Worm (Caenorhabditis elegans) whole organism, young adult: Measurements from ENCODE around the gene ZK809.5.
A peak's percentile ranks its signal among the peaks of the same experiment; 100 is the strongest.

Experiments used
- C06A6.2 ChIP-seq: fragments of 200-800 bp; sonication (Bioruptor generic); conservative IDR thresholded peaks from 2 replicates; pipeline ENCODE4 v1.3.6; 2022; ENCODE audit warnings: missing genetic modification characterization, missing compliant biosample characterization
- F52B5.7 ChIP-seq: sonication (generic microtip); optimal IDR thresholded peaks from 2 replicates; lab custom pipeline; 2016; ENCODE audit warnings: mild to moderate bottlenecking, missing genetic modification characterization, missing compliant biosample characterization
- F55B11.4 ChIP-seq: sonication (generic microtip); optimal IDR thresholded peaks from 2 replicates; lab custom pipeline; 2016; ENCODE audit warnings: missing compliant biosample characterization, missing genetic modification characterization, borderline replicate concordance; ENCODE audit not compliant: insufficient read depth
- K12H6.12 ChIP-seq: fragments of 200-800 bp; sonication (Bioruptor generic); optimal IDR thresholded peaks from 2 replicates; lab custom pipeline; 2018; ENCODE audit warnings: mild to moderate bottlenecking, missing genetic modification characterization, missing compliant biosample characterization
- Y67H2A.10 ChIP-seq: fragments of 200-800 bp; sonication (Bioruptor generic); conservative IDR thresholded peaks from 2 replicates; pipeline ENCODE4 v1.3.6; 2022; ENCODE audit warnings: missing genetic modification reagents, missing genetic modification characterization, missing compliant biosample characterization
- ZK185.1 ChIP-seq: sonication (generic microtip); optimal IDR thresholded peaks from 2 replicates; lab custom pipeline; 2016; ENCODE audit warnings: mild to moderate bottlenecking, missing genetic modification characterization, missing compliant biosample characterization; ENCODE audit not compliant: poor library complexity, severe bottlenecking
- bed-2 ChIP-seq: fragments of 200-800 bp; sonication (Bioruptor generic); IDR thresholded peaks from 2 replicates; pipeline ENCODE4 v1.3.6; 2022; ENCODE audit warnings: missing genetic modification reagents, missing genetic modification characterization, missing compliant biosample characterization
- cebp-1 ChIP-seq, 2 experiments: fragments of 200-800 bp in 1 of 2; sonication (Bioruptor generic) in 1 of 2; sonication (generic microtip) in 1 of 2; IDR thresholded peaks in 1 of 2; optimal IDR thresholded peaks in 1 of 2; 2 replicates each; pipeline versions ENCODE4 v1.3.6 to Lab custom; 2017 to 2022; ENCODE audit warnings: missing compliant biosample characterization in 2 of 2, missing genetic modification characterization in 2 of 2, mild to moderate bottlenecking in 1 of 2, missing genetic modification reagents in 1 of 2, moderate library complexity in 1 of 2
- cebp-2 ChIP-seq: fragments of 200-800 bp; sonication (Bioruptor generic); IDR thresholded peaks from 2 replicates; pipeline ENCODE4 v1.3.6; 2022; ENCODE audit warnings: missing genetic modification characterization, missing compliant biosample characterization
- chd-7 ChIP-seq: sonication (generic microtip); optimal IDR thresholded peaks from 2 replicates; lab custom pipeline; 2016; ENCODE audit warnings: mild to moderate bottlenecking, missing genetic modification characterization, moderate library complexity, missing compliant biosample characterization
- die-1 ChIP-seq: sonication (generic microtip); optimal IDR thresholded peaks from 2 replicates; lab custom pipeline; 2016; ENCODE audit warnings: missing genotype, mild to moderate bottlenecking, missing genetic modification characterization, missing compliant biosample characterization
- ekl-4 ChIP-seq: fragments of 200-800 bp; sonication (Bioruptor generic); IDR thresholded peaks from 2 replicates; pipeline ENCODE4 v1.3.6; 2022; ENCODE audit warnings: missing genetic modification reagents, missing genetic modification characterization, missing compliant biosample characterization
- gei-17 ChIP-seq: fragments of 200-800 bp; sonication (Bioruptor generic); optimal IDR thresholded peaks from 2 replicates; lab custom pipeline; 2018; ENCODE audit warnings: mild to moderate bottlenecking, missing genetic modification characterization, missing compliant biosample characterization
- hmg-1.2 ChIP-seq: fragments of 200-800 bp; sonication (Bioruptor generic); IDR thresholded peaks from 2 replicates; pipeline ENCODE4 v1.3.6; 2022; ENCODE audit warnings: missing genetic modification reagents, missing genetic modification characterization, missing compliant biosample characterization
- hrde-1 ChIP-seq: sonication (generic microtip); optimal IDR thresholded peaks from 2 replicates; lab custom pipeline; 2016; ENCODE audit warnings: missing genetic modification characterization, mild to moderate bottlenecking, missing compliant biosample characterization, moderate library complexity, missing genotype, missing genetic modification reagents, borderline replicate concordance
- let-526 ChIP-seq: fragments of 200-800 bp; sonication (Bioruptor generic); IDR thresholded peaks from 2 replicates; pipeline ENCODE4 v1.3.6; 2022; ENCODE audit warnings: missing genetic modification reagents, missing genetic modification characterization, missing compliant biosample characterization
- let-607 ChIP-seq, 2 experiments: fragments of 200-800 bp in 1 of 2; sonication (Bioruptor generic) in 1 of 2; sonication (generic microtip) in 1 of 2; optimal IDR thresholded peaks; 2 replicates each; lab custom pipeline; 2016 to 2018; ENCODE audit warnings: mild to moderate bottlenecking in 2 of 2, missing compliant biosample characterization in 2 of 2, missing genetic modification characterization in 2 of 2, moderate library complexity in 2 of 2, missing genotype in 1 of 2
- lin-26 ChIP-seq: fragments of 200-800 bp; sonication (Bioruptor generic); IDR thresholded peaks from 2 replicates; pipeline ENCODE4 v1.3.6; 2022; ENCODE audit warnings: missing genetic modification reagents, missing genetic modification characterization, missing compliant biosample characterization
- lin-35 ChIP-seq, 3 experiments: fragments of 150-350 bp in 2 of 3; sonication (generic microtip) in 1 of 3; optimal IDR thresholded peaks; 2 replicates each; lab custom pipeline; 2014 to 2018; ENCODE audit warnings: missing biosample characterization in 3 of 3, missing genetic modification characterization in 3 of 3, missing genetic modification reagents in 3 of 3
- lin-54 ChIP-seq: fragments of 200-800 bp; sonication (Bioruptor generic); optimal IDR thresholded peaks from 2 replicates; lab custom pipeline; 2018; ENCODE audit warnings: mild to moderate bottlenecking, missing genetic modification characterization, missing compliant biosample characterization
- lsl-1 ChIP-seq: fragments of 200-800 bp; sonication (Bioruptor generic); optimal IDR thresholded peaks from 2 replicates; lab custom pipeline; 2018; ENCODE audit warnings: mild to moderate bottlenecking, missing genetic modification characterization, moderate library complexity, missing compliant biosample characterization
- lsy-27 ChIP-seq: sonication (generic microtip); optimal IDR thresholded peaks from 2 replicates; lab custom pipeline; 2017; ENCODE audit warnings: missing genetic modification characterization, mild to moderate bottlenecking, missing compliant biosample characterization, antibody characterized with exemption, missing genotype, borderline replicate concordance; ENCODE audit not compliant: insufficient read depth
- madf-6 ChIP-seq: fragments of 200-800 bp; sonication (Bioruptor generic); IDR thresholded peaks from 2 replicates; pipeline ENCODE4 v1.3.6; 2022; ENCODE audit warnings: missing genetic modification reagents, missing genetic modification characterization, missing compliant biosample characterization
- nfyb-1 ChIP-seq: fragments of 200-800 bp; sonication (Bioruptor generic); IDR thresholded peaks from 2 replicates; pipeline ENCODE4 v1.3.6; 2022; ENCODE audit warnings: missing genetic modification reagents, missing genetic modification characterization, missing compliant biosample characterization
- nhr-120 ChIP-seq: fragments of 200-800 bp; sonication (Bioruptor generic); IDR thresholded peaks from 2 replicates; pipeline ENCODE4 v1.3.6; 2022; ENCODE audit warnings: missing genetic modification characterization, missing compliant biosample characterization
- nhr-90 ChIP-seq: sonication (generic microtip); optimal IDR thresholded peaks from 2 replicates; lab custom pipeline; 2016; ENCODE audit warnings: missing genotype, mild to moderate bottlenecking, missing genetic modification characterization, missing compliant biosample characterization
- pbrm-1 ChIP-seq: fragments of 200-800 bp; sonication (Bioruptor generic); IDR thresholded peaks from 2 replicates; pipeline ENCODE4 v1.3.6; 2022; ENCODE audit warnings: missing genetic modification reagents, missing genetic modification characterization, missing compliant biosample characterization
- rcor-1 ChIP-seq: fragments of 200-800 bp; sonication (Bioruptor generic); IDR thresholded peaks from 2 replicates; pipeline ENCODE4 v1.3.6; 2022; ENCODE audit warnings: missing genetic modification reagents, missing genetic modification characterization, missing compliant biosample characterization
- rpc-1 ChIP-seq, 2 experiments: fragments of 150-350 bp in 1 of 2; sonication (generic microtip) in 1 of 2; optimal IDR thresholded peaks; 2 replicates each; lab custom pipeline; 2014 to 2018; ENCODE audit warnings: missing biosample characterization in 1 of 2, missing genetic modification characterization in 1 of 2, missing genetic modification reagents in 1 of 2, missing genotype in 1 of 2
- sdz-38 ChIP-seq: sonication (generic microtip); optimal IDR thresholded peaks from 2 replicates; lab custom pipeline; 2016; ENCODE audit warnings: missing genotype, missing genetic modification characterization, missing compliant biosample characterization
- sea-2 ChIP-seq: fragments of 200-800 bp; sonication (Bioruptor generic); IDR thresholded peaks from 2 replicates; pipeline ENCODE4 v1.3.6; 2022; ENCODE audit warnings: missing genetic modification characterization, missing compliant biosample characterization
- snpc-1.1 ChIP-seq: sonication (generic microtip); optimal IDR thresholded peaks from 2 replicates; lab custom pipeline; 2017; ENCODE audit warnings: missing genetic modification characterization, mild to moderate bottlenecking, missing compliant biosample characterization, antibody characterized with exemption, moderate library complexity, missing genotype, missing genetic modification reagents; ENCODE audit not compliant: insufficient read depth
- snpc-3.4 ChIP-seq: sonication (generic microtip); optimal IDR thresholded peaks from 2 replicates; lab custom pipeline; 2017; ENCODE audit warnings: missing genetic modification characterization, mild to moderate bottlenecking, missing compliant biosample characterization, antibody characterized with exemption, moderate library complexity, missing genotype, missing genetic modification reagents
- sptf-2 ChIP-seq: fragments of 200-800 bp; sonication (Bioruptor generic); optimal IDR thresholded peaks from 2 replicates; lab custom pipeline; 2018; ENCODE audit warnings: mild to moderate bottlenecking, missing genetic modification characterization, missing compliant biosample characterization
- tbp1 ChIP-seq: fragments of 200-800 bp; sonication (Bioruptor generic); optimal IDR thresholded peaks from 2 replicates; lab custom pipeline; 2018; ENCODE audit warnings: mild to moderate bottlenecking, missing genetic modification characterization, missing compliant biosample characterization
- unc-130 ChIP-seq: sonication (generic microtip); optimal IDR thresholded peaks from 2 replicates; lab custom pipeline; 2016; ENCODE audit warnings: missing genetic modification reagents, missing genetic modification characterization, missing compliant biosample characterization
- xnd-1 ChIP-seq: sonication (generic microtip); optimal IDR thresholded peaks from 2 replicates; lab custom pipeline; 2016; ENCODE audit warnings: missing genotype, missing genetic modification reagents, missing genetic modification characterization, missing compliant biosample characterization
- zfh-2 ChIP-seq: fragments of 200-800 bp; sonication (Bioruptor generic); conservative IDR thresholded peaks from 2 replicates; pipeline ENCODE4 v1.3.6; 2022; ENCODE audit warnings: missing genetic modification reagents, missing genetic modification characterization, missing compliant biosample characterization
- ztf-22 ChIP-seq: fragments of 200-800 bp; sonication (Bioruptor generic); optimal IDR thresholded peaks from 2 replicates; lab custom pipeline; 2018; ENCODE audit warnings: mild to moderate bottlenecking, missing genetic modification characterization, moderate library complexity, missing compliant biosample characterization
- ztf-25 ChIP-seq: fragments of 200-800 bp; sonication (Bioruptor generic); IDR thresholded peaks from 2 replicates; pipeline ENCODE4 v1.3.6; 2022; ENCODE audit warnings: missing genetic modification reagents, missing genetic modification characterization, missing compliant biosample characterization
- ztf-26 ChIP-seq: sonication (generic microtip); optimal IDR thresholded peaks from 2 replicates; lab custom pipeline; 2017; ENCODE audit warnings: missing genetic modification characterization, missing compliant biosample characterization

ZK809.5 gene

ce11 chrIV:11692071-11692673 is 35.6 kb downstream of the ZK809.5 start (continued):
- TF ChIP-seq pbrm-1 (GFP tag; lab: Robert Waterston, UW) (peak; percentile 42; the same call in 1 of the 2 replicates), snpc-3.4 (tag; lab: Kevin White, UChicago) (no peak), hrde-1 (no peak), F52B5.7 (tag; lab: Kevin White, UChicago) (no peak), K12H6.12 (tag; lab: Kevin White, UChicago) (peak; percentile 66), cebp-2 (GFP tag; lab: Robert Waterston, UW) (no peak), rcor-1 (GFP tag; lab: Robert Waterston, UW) (0 out of 2 replicates have a peak, but pooled peaks have one; percentile 23), ztf-26 (tag; lab: Kevin White, UChicago) (peak; percentile 55), nfyb-1 (GFP tag; lab: Robert Waterston, UW) (peak; percentile 49; the same call in 1 of the 2 replicates), bed-2 (no peak), ztf-22 (peak; percentile 79), zfh-2 (GFP tag; lab: Robert Waterston, UW) (peak; percentile 89), Y67H2A.10 (GFP tag; lab: Robert Waterston, UW) (0 out of 2 replicates have a peak, but pooled peaks have one; percentile 27), lin-26 (GFP tag; lab: Robert Waterston, UW) (peak; percentile 53; the same call in 1 of the 2 replicates), chd-7 (peak; percentile 62), lin-54 (peak; percentile 34), cebp-1 (GFP tag; IDR thresholded peaks at IDR 0.05; lab: Robert Waterston, UW) (no peak), cebp-1 (tag; optimal IDR thresholded peaks at IDR 0.05; lab: Kevin White, UChicago) (peak; percentile 72), sea-2 (GFP tag; lab: Robert Waterston, UW) (no peak), gei-17 (peak; percentile 48), lin-35 (GFP tag; optimal IDR thresholded peaks at IDR 0.05; lab: Kevin White, UChicago) (peak in 1 of 3 experiments; percentile 46), ztf-25 (GFP tag; lab: Robert Waterston, UW) (no peak)
- TF ChIP-seq, all 124 proteins: peak for 36

ce11 chrIV:11693493-11693892 is 37.0 kb downstream of the ZK809.5 start, which contains the start of gene ZK792.12:
Gene ZK792.12, plus strand, starts transcription at chrIV:11693793.
- no peak for TF ChIP-seq cebp-2 (GFP tag; lab: Robert Waterston, UW)
- no peak for TF ChIP-seq ztf-26 (tag; lab: Kevin White, UChicago)
- TF ChIP-seq rpc-1 (optimal IDR thresholded peaks at IDR 0.05; lab: Kevin White, UChicago) = no peak
- no peak for TF ChIP-seq rpc-1 (tag; optimal IDR thresholded peaks at IDR 0.05; lab: Kevin White, UChicago)

ce11 chrIV:11694143-11694542 is 37.6 kb downstream of the ZK809.5 start, which contains the start of gene ZK792.7:
Gene ZK792.7, plus strand, starts transcription at chrIV:11694443.
- TF ChIP-seq nhr-120 (GFP tag; lab: Robert Waterston, UW) (no peak), pbrm-1 (GFP tag; lab: Robert Waterston, UW) (no peak), let-526 (GFP tag; lab: Robert Waterston, UW) (no peak), tbp1 (no peak), snpc-1.1 (tag; lab: Kevin White, UChicago) (no peak), sdz-38 (no peak), madf-6 (GFP tag; lab: Robert Waterston, UW) (no peak), xnd-1 (no peak), lsy-27 (no peak), F55B11.4 (tag; lab: Kevin White, UChicago) (no peak)
- TF ChIP-seq, all 124 proteins: peak for 0

- TF ChIP-seq lin-54 (peak; percentile 63), die-1 (tag; lab: Kevin White, UChicago) (no peak), hmg-1.2 (no peak), ZK185.1 (no peak), C06A6.2 (GFP tag; lab: Robert Waterston, UW) (no peak), let-607 (tag; optimal IDR thresholded peaks at IDR 0.05; lab: Kevin White, UChicago) (no peak), unc-130 (GFP tag; lab: Kevin White, UChicago) (peak; percentile 23), nhr-90 (no peak), lsl-1 (GFP tag; lab: Kevin White, UChicago) (peak; percentile 98), lin-35 (GFP tag; optimal IDR thresholded peaks at IDR 0.05; lab: Kevin White, UChicago) (no peak), ekl-4 (GFP tag; lab: Robert Waterston, UW) (0 out of 2 replicates have a peak, but pooled peaks have one; percentile 33), sptf-2 (no peak)
Observed at ce11 chrIV:11695634-11696033, 39.1 kb downstream of the ZK809.5 start.
